Fruit fly (Drosophila melanogaster) S2 (cell line): ENCODE measurements around the gene ClC-a.

Experiments used
- CG8478 ChIP-seq: fragments of >200 bp; optimal IDR thresholded peaks from 2 replicates; lab custom pipeline; 2018
- CTCF ChIP-seq, 2 experiments: fragments of >200 bp; optimal IDR thresholded peaks; 2 replicates each; lab custom pipeline; 2018

DNA sequence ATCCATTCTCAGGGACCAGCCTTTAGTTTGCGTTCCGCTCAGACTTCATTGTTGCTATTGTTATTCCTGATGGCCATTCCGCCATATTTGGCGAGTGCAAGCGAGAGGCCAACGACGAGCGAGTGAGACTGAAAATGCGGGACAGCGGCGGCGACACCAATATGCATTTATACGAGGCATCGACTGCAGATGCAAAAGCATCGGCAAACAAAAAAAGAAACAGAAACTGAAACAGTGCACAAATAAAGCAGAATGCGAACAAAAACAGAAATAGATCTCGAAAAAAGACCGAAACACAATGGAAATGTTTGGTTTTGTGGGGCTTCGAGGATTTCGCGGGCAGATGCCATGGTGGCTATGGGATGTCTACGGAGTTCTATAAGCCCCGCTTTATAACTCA, 46.1 kb upstream of the ClC-a start:
- no peak for TF ChIP-seq CG8478 (lab: Kevin White, UChicago)
- no peak for TF ChIP-seq CTCF (optimal IDR thresholded peaks at IDR 0.05; lab: Kevin White, UChicago)
